Fruit fly (Drosophila melanogaster): Measurements from ENCODE around the gene CG14402.

DNA sequence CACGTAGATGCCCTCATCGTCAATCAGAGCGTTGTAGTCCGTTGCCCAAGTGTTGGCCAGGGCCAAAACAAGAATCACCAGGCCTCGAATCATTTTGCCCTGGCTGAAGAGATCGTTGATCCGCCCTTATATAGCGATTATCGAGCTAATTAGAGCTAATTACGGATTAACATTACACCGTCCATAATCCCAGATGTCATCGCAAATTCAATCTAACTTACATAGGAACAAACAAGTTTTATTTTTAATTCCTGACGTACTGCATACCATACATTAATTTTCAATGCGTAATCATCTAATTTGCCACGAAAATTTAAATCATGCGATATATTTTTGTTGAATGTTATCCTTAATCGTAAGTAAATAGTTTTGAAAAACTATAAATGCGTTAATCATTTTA lies 31.9 kb upstream of the CG14402 start, which contains the start of gene CheB38b:
- no peak for TF ChIP-seq Abd-B (GFP tag; optimal IDR thresholded peaks at IDR 0.05)
- no peak for TF ChIP-seq Mio (GFP tag; optimal IDR thresholded peaks at IDR 0.05)
- no peak for TF ChIP-seq Hnf4 (GFP tag; optimal IDR thresholded peaks at IDR 0.05)

Data from whole organism, wandering third instar larva.